Worm (Caenorhabditis elegans): ENCODE results near the gene Y43F8B.20.

Y43F8B.20 gene

ce11 chrV:19517611-19518360 is 31.8 kb downstream of the Y43F8B.20 start:
- TF ChIP-seq zfh-2 (GFP tag; conservative IDR thresholded peaks at IDR 0.05) (peak; percentile 56; the same call in 1 of the 2 replicates), dox-1 (GFP tag; IDR thresholded peaks at IDR 0.05) (0 out of 2 replicates have a peak, but pooled peaks have one; percentile 19)

ce11 chrV:19513552-19513951 is 36.0 kb downstream of the Y43F8B.20 start, which contains the start of gene phy-4:
Gene phy-4, minus strand, starts transcription at chrV:19513652.
- no peak for TF ChIP-seq tbx-9 (tag; optimal IDR thresholded peaks at IDR 0.05; ENCODE audit: borderline replicate concordance)
- no peak for TF ChIP-seq K12H6.12 (tag; optimal IDR thresholded peaks at IDR 0.05)
- no peak for TF ChIP-seq ceh-40 (GFP tag; IDR thresholded peaks at IDR 0.05)
- TF ChIP-seq ceh-91 (GFP tag; IDR thresholded peaks at IDR 0.05) = no peak
- no peak for TF ChIP-seq madf-10 (tag; optimal IDR thresholded peaks at IDR 0.05)
- no peak for TF ChIP-seq athp-1 (tag; optimal IDR thresholded peaks at IDR 0.05)
- no peak for TF ChIP-seq akir-1 (GFP tag; optimal IDR thresholded peaks at IDR 0.05)
- TF ChIP-seq ztf-3 (GFP tag; optimal IDR thresholded peaks at IDR 0.05) = no peak
- TF ChIP-seq Y79H2A.3 (GFP tag; conservative IDR thresholded peaks at IDR 0.05) = no peak
- no peak for TF ChIP-seq tlf-1 (GFP tag; optimal IDR thresholded peaks at IDR 0.05)
- no peak for TF ChIP-seq cebp-2 (GFP tag; IDR thresholded peaks at IDR 0.05)

- TF ChIP-seq ztf-25 (GFP tag; IDR thresholded peaks at IDR 0.05) (no peak), nhr-179 (tag; optimal IDR thresholded peaks at IDR 0.05) (no peak), dpff-1 (tag; optimal IDR thresholded peaks at IDR 0.05) (no peak), sea-2 (GFP tag; IDR thresholded peaks at IDR 0.05) (no peak), hlh-26 (GFP tag; conservative IDR thresholded peaks at IDR 0.05) (no peak), aptf-2 (GFP tag; conservative IDR thresholded peaks at IDR 0.05) (no peak), zfh-2 (GFP tag; conservative IDR thresholded peaks at IDR 0.05) (no peak), madf-6 (GFP tag; IDR thresholded peaks at IDR 0.05) (no peak)
These were observed 37.2 kb downstream of the Y43F8B.20 start, which contains the start of gene Y43F8B.19 for ce11 chrV:19512260-19512947. Gene Y43F8B.19, minus strand, starts transcription at chrV:19512310.

DNA sequence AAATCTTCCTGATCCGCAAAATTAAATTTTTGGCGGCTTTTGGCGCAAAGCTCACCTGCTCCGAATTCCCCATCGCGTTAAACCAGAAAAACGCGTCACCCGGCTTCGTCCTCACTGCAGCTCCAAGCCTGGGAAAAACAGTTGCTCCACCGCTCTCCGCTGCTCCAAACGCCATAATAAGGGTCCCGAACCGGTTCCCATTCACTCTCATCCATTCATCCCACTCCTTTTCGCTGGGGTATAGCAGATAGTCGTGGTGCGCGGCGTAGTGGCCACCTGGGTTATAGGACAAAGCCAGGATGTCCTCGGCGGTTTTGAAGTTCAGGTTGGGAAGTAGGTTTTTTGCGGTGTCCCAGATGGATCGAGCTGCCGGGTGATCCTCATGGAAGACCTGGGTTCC is 38.7 kb downstream of the Y43F8B.20 start:
- TF ChIP-seq zfh-2 (GFP tag; conservative IDR thresholded peaks at IDR 0.05) = peak; percentile 72; the same call in 1 of the 2 replicates
- TF ChIP-seq B0261.1 (tag; optimal IDR thresholded peaks at IDR 0.05) = no peak

DNA sequence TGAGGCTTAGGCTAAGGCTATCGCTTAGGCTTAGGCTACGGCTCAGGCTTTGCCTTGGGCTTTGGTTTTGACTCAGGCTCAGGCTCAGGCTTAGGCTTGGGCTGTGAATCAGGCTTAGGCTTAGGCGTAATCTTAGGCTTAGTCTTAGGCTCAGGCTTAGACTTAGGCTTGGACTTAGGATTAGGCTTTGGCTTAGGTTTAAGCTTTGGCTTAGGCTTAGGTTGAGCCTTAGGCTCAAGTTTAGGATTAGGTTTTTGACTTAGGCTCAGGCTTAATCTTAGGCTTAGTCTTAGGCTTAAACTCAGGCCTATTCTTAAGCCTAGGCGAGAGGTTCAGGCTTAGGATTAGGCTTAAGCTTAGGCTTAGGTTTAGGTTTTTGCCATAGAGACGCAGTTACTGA is 39.2 kb downstream of the Y43F8B.20 start:
- TF ChIP-seq F23B12.7 (tag; optimal IDR thresholded peaks at IDR 0.05; ENCODE audit: insufficient read depth) (no peak), rpc-1 (optimal IDR thresholded peaks at IDR 0.05) (no peak), rpc-1 (tag; optimal IDR thresholded peaks at IDR 0.05) (no peak), bed-2 (GFP tag; IDR thresholded peaks at IDR 0.05) (no peak), lsl-1 (GFP tag; optimal IDR thresholded peaks at IDR 0.05) (no peak), athp-1 (tag; optimal IDR thresholded peaks at IDR 0.05) (no peak), hmg-20 (GFP tag; IDR thresholded peaks at IDR 0.05) (no peak), let-526 (GFP tag; IDR thresholded peaks at IDR 0.05) (no peak)

- peak; percentile 80 for TF ChIP-seq zfh-2 (GFP tag; conservative IDR thresholded peaks at IDR 0.05)
- no peak for TF ChIP-seq snpc-1.1 (tag; optimal IDR thresholded peaks at IDR 0.05; ENCODE audit: insufficient read depth)
- peak; percentile 56; the same call in 1 of the 2 replicates for TF ChIP-seq egrh-3 (GFP tag; IDR thresholded peaks at IDR 0.05)
These were observed 40.5 kb downstream of the Y43F8B.20 start for ce11 chrV:19509061-19509460.

All from whole organism, young adult.